Worm (Caenorhabditis elegans) whole organism, late embryonic: Measurements from ENCODE around the gene F41G3.18.

ENCODE experiments used
- C08G9.2 ChIP-seq: sonication (generic microtip); optimal IDR thresholded peaks from 2 replicates; lab custom pipeline; 2016; ENCODE audit warnings: mild to moderate bottlenecking, missing genetic modification characterization, moderate library complexity, missing compliant biosample characterization
- C38D4.7 ChIP-seq: fragments of 200-800 bp; sonication (Bioruptor generic); optimal IDR thresholded peaks from 2 replicates; lab custom pipeline; 2018; ENCODE audit warnings: mild to moderate bottlenecking, missing genetic modification characterization, moderate library complexity, missing compliant biosample characterization
- T23F11.4 ChIP-seq: fragments of 200-800 bp; sonication (Bioruptor generic); optimal IDR thresholded peaks from 2 replicates; lab custom pipeline; 2018; ENCODE audit warnings: mild to moderate bottlenecking, missing genetic modification characterization, missing compliant biosample characterization
- Y22D7AL.16 ChIP-seq: sonication (generic microtip); optimal IDR thresholded peaks from 2 replicates; lab custom pipeline; 2016; ENCODE audit warnings: missing genetic modification characterization, missing compliant biosample characterization
- ahr-1 ChIP-seq: sonication (generic microtip); optimal IDR thresholded peaks from 2 replicates; lab custom pipeline; 2016; ENCODE audit warnings: missing genetic modification characterization, missing compliant biosample characterization
- ama-1 ChIP-seq: fragments of 150-350 bp; optimal IDR thresholded peaks from 2 replicates; lab custom pipeline; 2014
- ceh-19 ChIP-seq: fragments of 200-800 bp; sonication (Bioruptor generic); optimal IDR thresholded peaks from 2 replicates; lab custom pipeline; 2018; ENCODE audit warnings: mild to moderate bottlenecking, missing genetic modification characterization, missing compliant biosample characterization
- ceh-2 ChIP-seq: sonication (generic microtip); optimal IDR thresholded peaks from 2 replicates; lab custom pipeline; 2016; ENCODE audit warnings: missing genotype, missing genetic modification characterization, missing compliant biosample characterization
- ceh-22 ChIP-seq: sonication (generic microtip); optimal IDR thresholded peaks from 2 replicates; lab custom pipeline; 2017; ENCODE audit warnings: missing biosample characterization, missing genetic modification characterization
- ceh-30 ChIP-seq: fragments of 150-350 bp; optimal IDR thresholded peaks from 2 replicates; lab custom pipeline; 2014; ENCODE audit warnings: missing biosample characterization, missing genetic modification characterization
- ceh-6 ChIP-seq: fragments of 200-800 bp; sonication (Bioruptor generic); optimal IDR thresholded peaks from 2 replicates; lab custom pipeline; 2018; ENCODE audit warnings: mild to moderate bottlenecking, missing genetic modification characterization, missing compliant biosample characterization
- elt-2 ChIP-seq: sonication (generic microtip); optimal IDR thresholded peaks from 2 replicates; lab custom pipeline; 2016; ENCODE audit warnings: missing genetic modification reagents, missing genetic modification characterization, missing compliant biosample characterization
- ets-4 ChIP-seq: sonication (generic microtip); optimal IDR thresholded peaks from 2 replicates; lab custom pipeline; 2016; ENCODE audit warnings: missing genetic modification characterization, missing compliant biosample characterization
- eyg-1 ChIP-seq: sonication (generic microtip); optimal IDR thresholded peaks from 2 replicates; lab custom pipeline; 2016; ENCODE audit warnings: missing genotype, missing genetic modification characterization, missing compliant biosample characterization
- fkh-10 ChIP-seq: fragments of 150-350 bp; optimal IDR thresholded peaks from 2 replicates; lab custom pipeline; 2014; ENCODE audit warnings: missing biosample characterization, missing genetic modification reagents, missing genetic modification characterization
- gmeb-2 ChIP-seq: sonication (generic microtip); optimal IDR thresholded peaks from 2 replicates; lab custom pipeline; 2016; ENCODE audit warnings: missing genetic modification characterization, inconsistent platforms, missing compliant biosample characterization
- hlh-13 ChIP-seq: fragments of 200-800 bp; sonication (Bioruptor generic); optimal IDR thresholded peaks from 2 replicates; lab custom pipeline; 2018; ENCODE audit warnings: mild to moderate bottlenecking, missing genetic modification characterization, missing compliant biosample characterization
- hlh-15 ChIP-seq: sonication (generic microtip); optimal IDR thresholded peaks from 2 replicates; lab custom pipeline; 2016; ENCODE audit warnings: missing genetic modification characterization, missing compliant biosample characterization
- hlh-6 ChIP-seq: sonication (generic microtip); optimal IDR thresholded peaks from 2 replicates; lab custom pipeline; 2016; ENCODE audit warnings: missing genotype, missing genetic modification characterization, missing compliant biosample characterization
- lim-6 ChIP-seq: sonication (generic microtip); optimal IDR thresholded peaks from 2 replicates; lab custom pipeline; 2016; ENCODE audit warnings: missing genetic modification characterization, missing compliant biosample characterization
- lin-11 ChIP-seq: fragments of 200-800 bp; sonication (Bioruptor generic); optimal IDR thresholded peaks from 2 replicates; lab custom pipeline; 2018; ENCODE audit warnings: mild to moderate bottlenecking, missing genetic modification characterization, missing compliant biosample characterization
- mec-3 ChIP-seq: sonication (generic microtip); optimal IDR thresholded peaks from 2 replicates; lab custom pipeline; 2016; ENCODE audit warnings: borderline replicate concordance, missing genetic modification characterization, missing compliant biosample characterization
- nhr-232 ChIP-seq: sonication (generic microtip); optimal IDR thresholded peaks from 2 replicates; lab custom pipeline; 2016; ENCODE audit warnings: missing genetic modification characterization, missing compliant biosample characterization
- npax-4 ChIP-seq: sonication (generic microtip); optimal IDR thresholded peaks from 2 replicates; lab custom pipeline; 2016; ENCODE audit warnings: missing genetic modification characterization, missing compliant biosample characterization
- odd-2 ChIP-seq: sonication (generic microtip); optimal IDR thresholded peaks from 2 replicates; lab custom pipeline; 2017; ENCODE audit warnings: antibody characterized with exemption, mild to moderate bottlenecking, missing genetic modification characterization, missing compliant biosample characterization
- pag-3 ChIP-seq: sonication (generic microtip); optimal IDR thresholded peaks from 2 replicates; lab custom pipeline; 2016; ENCODE audit warnings: missing compliant biosample characterization, missing genetic modification characterization, borderline replicate concordance
- pat-9 ChIP-seq: fragments of 200-800 bp; sonication (Bioruptor generic); optimal IDR thresholded peaks from 2 replicates; lab custom pipeline; 2018; ENCODE audit warnings: mild to moderate bottlenecking, missing genetic modification characterization, moderate library complexity, missing compliant biosample characterization
- pax-1 ChIP-seq: fragments of 150-350 bp; optimal IDR thresholded peaks from 2 replicates; lab custom pipeline; 2014; ENCODE audit warnings: missing biosample characterization, missing genetic modification characterization
- pha-2 ChIP-seq: sonication (generic microtip); optimal IDR thresholded peaks from 2 replicates; lab custom pipeline; 2017; ENCODE audit warnings: mild to moderate bottlenecking, missing genetic modification characterization, missing compliant biosample characterization
- pqm-1 ChIP-seq: sonication (generic microtip); optimal IDR thresholded peaks from 2 replicates; lab custom pipeline; 2016; ENCODE audit warnings: missing genetic modification characterization, missing compliant biosample characterization
- pros-1 ChIP-seq: fragments of 150-350 bp; optimal IDR thresholded peaks from 2 replicates; lab custom pipeline; 2014; ENCODE audit warnings: missing biosample characterization, missing genetic modification reagents, missing genetic modification characterization
- ref-2 ChIP-seq: sonication (generic microtip); optimal IDR thresholded peaks from 2 replicates; lab custom pipeline; 2016; ENCODE audit warnings: missing genetic modification characterization, missing compliant biosample characterization
- rnt-1 ChIP-seq: sonication (generic microtip); optimal IDR thresholded peaks from 2 replicates; lab custom pipeline; 2016; ENCODE audit warnings: missing genetic modification characterization, missing compliant biosample characterization
- sdc-2 ChIP-seq: sonication (generic microtip); optimal IDR thresholded peaks from 2 replicates; lab custom pipeline; 2016; ENCODE audit warnings: missing genotype, missing genetic modification characterization, missing compliant biosample characterization
- tbx-2 ChIP-seq: sonication (generic microtip); optimal IDR thresholded peaks from 2 replicates; lab custom pipeline; 2016; ENCODE audit warnings: missing genetic modification characterization, missing compliant biosample characterization
- tbx-7 ChIP-seq: sonication (generic microtip); optimal IDR thresholded peaks from 2 replicates; lab custom pipeline; 2016; ENCODE audit warnings: missing genotype, missing genetic modification characterization, missing compliant biosample characterization
- ttx-3 ChIP-seq: sonication (generic microtip); optimal IDR thresholded peaks from 2 replicates; lab custom pipeline; 2016; ENCODE audit warnings: missing genetic modification reagents, missing genetic modification characterization, missing compliant biosample characterization
- unc-3 ChIP-seq, 2 experiments: fragments of 200-800 bp in 1 of 2; sonication (Bioruptor generic) in 1 of 2; sonication (generic microtip) in 1 of 2; conservative IDR thresholded peaks in 1 of 2; optimal IDR thresholded peaks in 1 of 2; 2 replicates each; pipeline versions ENCODE4 v1.3.6 to Lab custom; 2016 to 2022; ENCODE audit warnings: missing compliant biosample characterization in 2 of 2, missing genetic modification characterization in 2 of 2, missing genetic modification reagents in 1 of 2
- unc-42 ChIP-seq: sonication (generic microtip); optimal IDR thresholded peaks from 2 replicates; lab custom pipeline; 2016; ENCODE audit warnings: missing genotype, missing genetic modification characterization, missing compliant biosample characterization
- unc-55 ChIP-seq: sonication (generic microtip); optimal IDR thresholded peaks from 2 replicates; lab custom pipeline; 2017; ENCODE audit warnings: missing biosample characterization, missing genetic modification reagents, missing genetic modification characterization
- unc-86 ChIP-seq: sonication (generic microtip); optimal IDR thresholded peaks from 2 replicates; lab custom pipeline; 2016; ENCODE audit warnings: missing genetic modification characterization, missing compliant biosample characterization
- ztf-16 ChIP-seq: sonication (generic microtip); optimal IDR thresholded peaks from 2 replicates; lab custom pipeline; 2017; ENCODE audit warnings: missing genetic modification characterization, missing compliant biosample characterization

The F41G3.18 gene

DNA sequence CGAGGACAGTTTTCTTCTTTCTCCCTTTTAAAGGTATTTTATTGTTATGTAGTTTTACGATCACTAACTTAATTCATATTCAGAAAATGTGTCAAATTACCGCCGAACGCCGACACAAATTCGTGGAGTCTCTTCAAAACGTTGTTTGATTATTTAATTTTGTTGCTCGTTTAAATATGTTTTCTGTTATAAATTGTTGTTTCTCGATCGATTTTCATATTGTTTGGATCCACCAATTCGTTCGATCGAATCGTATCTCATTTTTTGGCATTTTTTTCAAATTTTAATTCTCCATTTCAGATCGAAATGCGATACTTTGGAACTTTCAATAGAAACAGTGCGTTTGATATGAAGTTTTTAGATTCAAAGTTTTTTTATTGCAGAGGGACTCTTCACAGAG, 25.5 kb upstream of the F41G3.18 start, which contains the start of gene F41G3.6:
TSS of gene F41G3.6 (plus strand) at position 301 of the 400 bp plus-strand sequence.
- TF ChIP-seq ref-2 (no peak), tbx-2 (no peak), ama-1 (lab: Kevin White, UChicago) (no peak), pax-1 (tag; lab: Kevin White, UChicago) (no peak), ceh-22 (no peak), ttx-3 (tag; lab: Kevin White, UChicago) (no peak), C08G9.2 (tag; lab: Kevin White, UChicago) (no peak), unc-3 (GFP tag; conservative IDR thresholded peaks at IDR 0.05; lab: Robert Waterston, UW) (no peak), unc-3 (tag; optimal IDR thresholded peaks at IDR 0.05; lab: Kevin White, UChicago) (no peak), ceh-2 (tag; lab: Kevin White, UChicago) (no peak), hlh-15 (tag; lab: Kevin White, UChicago) (no peak), gmeb-2 (tag; lab: Kevin White, UChicago) (no peak), ets-4 (tag; lab: Kevin White, UChicago) (no peak), C38D4.7 (GFP tag; lab: Kevin White, UChicago) (no peak), hlh-6 (tag; lab: Kevin White, UChicago) (no peak), unc-86 (tag; lab: Kevin White, UChicago) (no peak), T23F11.4 (no peak)

DNA sequence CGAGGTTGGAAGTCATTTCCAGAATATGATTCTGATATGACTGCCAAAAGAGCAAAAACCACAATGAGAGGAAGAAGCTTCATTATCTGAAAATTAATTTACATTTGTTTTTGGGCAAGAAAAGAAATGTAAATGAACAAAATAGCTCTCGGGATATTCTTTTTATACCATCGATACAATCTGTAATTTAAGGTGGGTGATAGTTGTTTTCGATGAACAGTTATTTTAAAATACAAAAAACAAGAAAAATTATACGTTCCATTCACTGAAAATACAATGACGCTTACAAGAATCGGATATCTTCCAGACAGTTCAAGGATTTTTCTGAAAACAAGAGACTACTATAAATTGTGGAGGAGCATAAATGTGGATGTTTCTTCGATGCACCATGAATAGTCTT, 23.5 kb upstream of the F41G3.18 start, which contains the start of gene ins-15:
TSS of gene ins-15 (minus strand) at position 101 of the 400 bp plus-strand sequence.
- TF ChIP-seq fkh-10 (GFP tag; lab: Kevin White, UChicago) (no peak), ztf-16 (tag; lab: Kevin White, UChicago) (no peak), lim-6 (tag; lab: Kevin White, UChicago) (no peak), tbx-7 (tag; lab: Kevin White, UChicago) (no peak), lin-11 (tag; lab: Kevin White, UChicago) (no peak), Y22D7AL.16 (tag; lab: Kevin White, UChicago) (no peak), ceh-19 (GFP tag; lab: Kevin White, UChicago) (no peak), pax-1 (tag; lab: Kevin White, UChicago) (no peak), sdc-2 (tag; lab: Kevin White, UChicago) (no peak), pag-3 (tag; lab: Kevin White, UChicago) (no peak), nhr-232 (tag; lab: Kevin White, UChicago) (no peak), rnt-1 (tag; lab: Kevin White, UChicago) (no peak), unc-55 (GFP tag; lab: Kevin White, UChicago) (no peak), eyg-1 (tag; lab: Kevin White, UChicago) (no peak), pqm-1 (tag; lab: Kevin White, UChicago) (no peak), mec-3 (tag; lab: Kevin White, UChicago) (no peak), hlh-13 (no peak), odd-2 (no peak)

DNA sequence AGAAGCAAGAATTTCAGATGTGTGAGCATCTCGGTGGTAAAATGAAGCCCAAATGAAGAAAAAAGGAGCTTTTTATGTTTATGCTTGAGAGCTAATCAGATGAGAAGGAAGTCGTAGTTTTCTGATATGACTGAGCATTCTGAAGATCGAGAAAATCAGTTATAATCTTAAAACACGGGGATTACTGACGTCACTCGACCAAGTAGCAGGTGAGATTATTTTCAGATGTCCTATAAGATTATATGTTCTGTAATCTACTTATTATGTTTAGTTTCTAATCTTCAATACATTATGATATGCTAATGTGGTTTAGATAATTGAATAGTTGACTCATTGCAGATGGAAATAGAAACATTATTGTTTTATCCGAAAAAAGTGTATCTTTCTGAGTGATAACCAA, 22.3 kb upstream of the F41G3.18 start, which contains the start of gene ins-14:
TSS of gene ins-14 (minus strand) at position 32 of the 400 bp plus-strand sequence.
- TF ChIP-seq unc-42 (tag; lab: Kevin White, UChicago), result no peak
- TF ChIP-seq elt-2 (tag; lab: Kevin White, UChicago), result no peak
- no peak for TF ChIP-seq pros-1 (tag; lab: Kevin White, UChicago)
- no peak for TF ChIP-seq ceh-30
- TF ChIP-seq npax-4 (tag; lab: Kevin White, UChicago), result no peak
- no peak for TF ChIP-seq fkh-10 (GFP tag; lab: Kevin White, UChicago)
- no peak for TF ChIP-seq ttx-3 (tag; lab: Kevin White, UChicago)
- TF ChIP-seq pqm-1 (tag; lab: Kevin White, UChicago), result no peak
- TF ChIP-seq ahr-1 (tag; lab: Kevin White, UChicago), result no peak
- no peak for TF ChIP-seq pha-2 (tag; lab: Kevin White, UChicago)
- no peak for TF ChIP-seq C38D4.7 (GFP tag; lab: Kevin White, UChicago)
- no peak for TF ChIP-seq pax-1 (tag; lab: Kevin White, UChicago)
- TF ChIP-seq ceh-2 (tag; lab: Kevin White, UChicago), result no peak
- no peak for TF ChIP-seq tbx-2
- no peak for TF ChIP-seq pat-9
- TF ChIP-seq ztf-16 (tag; lab: Kevin White, UChicago), result no peak
- TF ChIP-seq eyg-1 (tag; lab: Kevin White, UChicago), result no peak
- no peak for TF ChIP-seq gmeb-2 (tag; lab: Kevin White, UChicago)
- no peak for TF ChIP-seq ceh-6
